Fruit fly (Drosophila melanogaster) whole organism, embryonic: ENCODE measurements around the gene CG12123.

Experiments
- CG10979 ChIP-seq: fragments of 200-800 bp; sonication (Bioruptor generic); optimal IDR thresholded peaks from 2 replicates; lab custom pipeline; 2018; ENCODE audit warnings: missing biosample characterization, mild to moderate bottlenecking, missing genetic modification characterization, moderate library complexity
- CG14710 ChIP-seq: fragments of 200-800 bp; sonication (Bioruptor generic); optimal IDR thresholded peaks from 3 replicates; lab custom pipeline; 2019; ENCODE audit warnings: missing biosample characterization, mild to moderate bottlenecking, missing genetic modification characterization, moderate library complexity
- CG15269 ChIP-seq: fragments of 200-800 bp; sonication (Bioruptor generic); optimal IDR thresholded peaks from 2 replicates; lab custom pipeline; 2018; ENCODE audit warnings: missing biosample characterization, mild to moderate bottlenecking, missing genetic modification characterization, moderate library complexity
- CG15601 ChIP-seq: fragments of 200-800 bp; sonication (Bioruptor generic); optimal IDR thresholded peaks from 3 replicates; lab custom pipeline; 2019; ENCODE audit warnings: missing biosample characterization, mild to moderate bottlenecking, missing genetic modification characterization, moderate library complexity
- CG16813 ChIP-seq: fragments of 200-800 bp; sonication (Bioruptor generic); IDR thresholded peaks from 3 replicates; pipeline ENCODE4 v1.3.6; 2022; ENCODE audit warnings: missing biosample characterization, missing genetic modification characterization; ENCODE audit not compliant: partially characterized antibody
- CG17328 ChIP-seq: fragments of 200-800 bp; sonication (Bioruptor generic); IDR thresholded peaks from 2 replicates; pipeline ENCODE4 v1.3.6; 2022; ENCODE audit warnings: missing biosample characterization, missing genetic modification characterization
- CG2202 ChIP-seq: fragments of 200-800 bp; sonication (Bioruptor generic); optimal IDR thresholded peaks from 2 replicates; lab custom pipeline; 2018; ENCODE audit warnings: missing biosample characterization, mild to moderate bottlenecking, missing genetic modification characterization
- CG2678 ChIP-seq: fragments of 200-800 bp; sonication (Bioruptor generic); optimal IDR thresholded peaks from 3 replicates; lab custom pipeline; 2019; ENCODE audit warnings: missing biosample characterization, mild to moderate bottlenecking, missing genetic modification characterization, moderate library complexity
- CG3065 ChIP-seq: fragments of 200-800 bp; sonication (Bioruptor generic); optimal IDR thresholded peaks from 2 replicates; lab custom pipeline; 2016; ENCODE audit warnings: missing biosample characterization, missing genetic modification characterization
- CG3726 ChIP-seq: fragments of 200-800 bp; sonication (Bioruptor generic); IDR thresholded peaks from 3 replicates; pipeline ENCODE4, ENCODE4 v1.3.6; 2022; ENCODE audit warnings: missing biosample characterization, missing genetic modification characterization
- CG5245 ChIP-seq: fragments of 200-800 bp; sonication (Bioruptor generic); optimal IDR thresholded peaks from 3 replicates; lab custom pipeline; 2016; ENCODE audit warnings: missing biosample characterization, missing genetic modification characterization
- CG6689 ChIP-seq: fragments of 200-800 bp; sonication (Bioruptor generic); IDR thresholded peaks from 2 replicates; pipeline ENCODE4 v1.3.6; 2022; ENCODE audit warnings: missing biosample characterization, missing genetic modification characterization
- CG7271 ChIP-seq: fragments of 200-800 bp; sonication (Bioruptor generic); optimal IDR thresholded peaks from 2 replicates; lab custom pipeline; 2018; ENCODE audit warnings: missing biosample characterization, mild to moderate bottlenecking, missing genetic modification characterization, moderate library complexity
- CG7745 ChIP-seq: fragments of 200-800 bp; sonication (Bioruptor generic); optimal IDR thresholded peaks from 2 replicates; lab custom pipeline; 2018; ENCODE audit warnings: missing biosample characterization, mild to moderate bottlenecking, missing genetic modification characterization, moderate library complexity
- CkIIα-i1 ChIP-seq: fragments of 200-800 bp; sonication (Bioruptor generic); IDR thresholded peaks from 2 replicates; pipeline ENCODE4 v1.3.6; 2022; ENCODE audit warnings: missing biosample characterization, missing genetic modification characterization
- D ChIP-seq, 2 experiments: fragments of 200-800 bp in 1 of 2; fragments of >200 bp in 1 of 2; sonication (Bioruptor generic) in 1 of 2; optimal IDR thresholded peaks; 2 replicates in 1 of 2; 3 replicates in 1 of 2; lab custom pipeline; 2017; ENCODE audit warnings: mild to moderate bottlenecking in 1 of 2, missing biosample characterization in 1 of 2, missing genetic modification characterization in 1 of 2, missing genetic modification reagents in 1 of 2
- D19B ChIP-seq: fragments of 200-800 bp; sonication (Bioruptor generic); optimal IDR thresholded peaks from 2 replicates; lab custom pipeline; 2017; ENCODE audit warnings: missing biosample characterization, mild to moderate bottlenecking, missing genetic modification characterization
- ERR ChIP-seq: fragments of 200-800 bp; sonication (Bioruptor generic); optimal IDR thresholded peaks from 2 replicates; lab custom pipeline; 2016; ENCODE audit warnings: missing biosample characterization, missing genetic modification characterization
- Fer1 ChIP-seq: fragments of 200-800 bp; sonication (Bioruptor generic); optimal IDR thresholded peaks from 2 replicates; lab custom pipeline; 2017; ENCODE audit warnings: missing biosample characterization, mild to moderate bottlenecking, missing genetic modification characterization
- HLHmδ ChIP-seq: fragments of 200-800 bp; sonication (Bioruptor generic); optimal IDR thresholded peaks from 2 replicates; lab custom pipeline; 2018; ENCODE audit warnings: missing biosample characterization, mild to moderate bottlenecking, missing genetic modification characterization, moderate library complexity
- Hand ChIP-seq: fragments of 200-800 bp; sonication (Bioruptor generic); optimal IDR thresholded peaks from 2 replicates; lab custom pipeline; 2017; ENCODE audit warnings: mild to moderate bottlenecking, missing biosample characterization, missing genetic modification reagents, missing genetic modification characterization
- Hmx ChIP-seq: fragments of 200-800 bp; sonication (Bioruptor generic); optimal IDR thresholded peaks from 2 replicates; lab custom pipeline; 2016; ENCODE audit warnings: missing biosample characterization, missing genetic modification characterization
- Kr ChIP-seq: fragments of 200-800 bp; sonication (Bioruptor generic); optimal IDR thresholded peaks from 2 replicates; lab custom pipeline; 2017; ENCODE audit warnings: missing biosample characterization, mild to moderate bottlenecking, missing genetic modification characterization
- Lim3 ChIP-seq: fragments of 200-800 bp; sonication (Bioruptor generic); IDR thresholded peaks from 2 replicates; pipeline ENCODE4 v1.3.6; 2022; ENCODE audit warnings: missing biosample characterization, missing genetic modification characterization
- Max ChIP-seq: fragments of 200-800 bp; sonication (Bioruptor generic); optimal IDR thresholded peaks from 2 replicates; lab custom pipeline; 2016; ENCODE audit warnings: missing biosample characterization, mild to moderate bottlenecking, missing genetic modification characterization
- PHDP ChIP-seq: fragments of 200-800 bp; sonication (Bioruptor generic); optimal IDR thresholded peaks from 3 replicates; lab custom pipeline; 2018; ENCODE audit warnings: missing biosample characterization, mild to moderate bottlenecking, missing genetic modification characterization, moderate library complexity
- Ravus ChIP-seq: fragments of 200-800 bp; sonication (Bioruptor generic); IDR thresholded peaks from 2 replicates; pipeline ENCODE4 v1.3.6; 2022; ENCODE audit warnings: missing biosample characterization, missing genetic modification characterization
- caup ChIP-seq: fragments of 200-800 bp; sonication (Bioruptor generic); optimal IDR thresholded peaks from 3 replicates; lab custom pipeline; 2017; ENCODE audit warnings: missing biosample characterization, mild to moderate bottlenecking, missing genetic modification characterization, moderate library complexity; ENCODE audit not compliant: severe bottlenecking
- ci ChIP-seq: fragments of 200-800 bp; sonication (Bioruptor generic); IDR thresholded peaks from 3 replicates; pipeline ENCODE4 v1.3.6; 2022; ENCODE audit warnings: missing biosample characterization, missing genetic modification characterization
- corto ChIP-seq: fragments of 200-800 bp; sonication (Bioruptor generic); optimal IDR thresholded peaks from 2 replicates; lab custom pipeline; 2016; ENCODE audit warnings: missing biosample characterization, mild to moderate bottlenecking, missing genetic modification characterization, moderate library complexity
- emc ChIP-seq: fragments of 200-800 bp; sonication (Bioruptor generic); optimal IDR thresholded peaks from 2 replicates; lab custom pipeline; 2016; ENCODE audit warnings: missing biosample characterization, missing genetic modification characterization
- eyg ChIP-seq: fragments of 200-800 bp; sonication (Bioruptor generic); optimal IDR thresholded peaks from 3 replicates; lab custom pipeline; 2016; ENCODE audit warnings: missing biosample characterization, missing genetic modification characterization
- hth ChIP-seq: fragments of >200 bp; optimal IDR thresholded peaks from 2 replicates; lab custom pipeline; 2017; ENCODE audit warnings: inconsistent platforms
- lab ChIP-seq: fragments of 200-800 bp; sonication (Bioruptor generic); optimal IDR thresholded peaks from 3 replicates; lab custom pipeline; 2017; ENCODE audit warnings: missing biosample characterization, missing genetic modification characterization, mild to moderate bottlenecking, moderate library complexity, missing genetic modification reagents
- lov ChIP-seq, 2 experiments: fragments of 200-800 bp in 1 of 2; fragments of >200 bp in 1 of 2; sonication (Bioruptor generic) in 1 of 2; IDR thresholded peaks in 1 of 2; optimal IDR thresholded peaks in 1 of 2; 2 replicates in 1 of 2; 3 replicates in 1 of 2; pipeline versions ENCODE4 v1.3.6 to Lab custom; 2017 to 2022; ENCODE audit warnings: missing biosample characterization in 1 of 2, missing genetic modification characterization in 1 of 2
- luna ChIP-seq: fragments of 200-800 bp; sonication (Bioruptor generic); optimal IDR thresholded peaks from 2 replicates; lab custom pipeline; 2016; ENCODE audit warnings: missing biosample characterization, missing genetic modification characterization
- mirr ChIP-seq: fragments of 200-800 bp; sonication (Bioruptor generic); optimal IDR thresholded peaks from 3 replicates; lab custom pipeline; 2018; ENCODE audit warnings: missing biosample characterization, mild to moderate bottlenecking, missing genetic modification characterization
- nerfin-2 ChIP-seq: fragments of 200-800 bp; sonication (Bioruptor generic); IDR thresholded peaks from 2 replicates; pipeline ENCODE4 v1.3.6; 2022; ENCODE audit warnings: missing biosample characterization, missing genetic modification characterization; ENCODE audit not compliant: partially characterized antibody
- odd ChIP-seq: fragments of 200-800 bp; sonication (Bioruptor generic); optimal IDR thresholded peaks from 2 replicates; lab custom pipeline; 2017; ENCODE audit warnings: missing biosample characterization, mild to moderate bottlenecking, missing genetic modification characterization
- pita ChIP-seq: fragments of 200-800 bp; sonication (Bioruptor generic); optimal IDR thresholded peaks from 2 replicates; lab custom pipeline; 2017; ENCODE audit warnings: missing biosample characterization, mild to moderate bottlenecking, missing genetic modification characterization
- sens-2 ChIP-seq: fragments of 200-800 bp; sonication (Bioruptor generic); IDR thresholded peaks from 2 replicates; pipeline ENCODE4 v1.3.6; 2022; ENCODE audit warnings: missing biosample characterization, missing genetic modification characterization
- slbo ChIP-seq: fragments of 200-800 bp; sonication (Bioruptor generic); IDR thresholded peaks from 2 replicates; pipeline ENCODE4 v1.3.6; 2022; ENCODE audit warnings: missing biosample characterization, missing genetic modification characterization
- trem ChIP-seq: fragments of 200-800 bp; optimal IDR thresholded peaks from 3 replicates; lab custom pipeline; 2019; ENCODE audit warnings: missing biosample characterization, mild to moderate bottlenecking, missing genetic modification characterization, moderate library complexity
- twi ChIP-seq: fragments of 200-800 bp; optimal IDR thresholded peaks from 2 replicates; lab custom pipeline; 2019; ENCODE audit warnings: missing biosample characterization, mild to moderate bottlenecking, missing genetic modification characterization, moderate library complexity
- usp ChIP-seq: fragments of >200 bp; optimal IDR thresholded peaks from 2 replicates; lab custom pipeline; 2017; ENCODE audit warnings: missing biosample characterization, missing genetic modification characterization

Gene CG12123

DNA sequence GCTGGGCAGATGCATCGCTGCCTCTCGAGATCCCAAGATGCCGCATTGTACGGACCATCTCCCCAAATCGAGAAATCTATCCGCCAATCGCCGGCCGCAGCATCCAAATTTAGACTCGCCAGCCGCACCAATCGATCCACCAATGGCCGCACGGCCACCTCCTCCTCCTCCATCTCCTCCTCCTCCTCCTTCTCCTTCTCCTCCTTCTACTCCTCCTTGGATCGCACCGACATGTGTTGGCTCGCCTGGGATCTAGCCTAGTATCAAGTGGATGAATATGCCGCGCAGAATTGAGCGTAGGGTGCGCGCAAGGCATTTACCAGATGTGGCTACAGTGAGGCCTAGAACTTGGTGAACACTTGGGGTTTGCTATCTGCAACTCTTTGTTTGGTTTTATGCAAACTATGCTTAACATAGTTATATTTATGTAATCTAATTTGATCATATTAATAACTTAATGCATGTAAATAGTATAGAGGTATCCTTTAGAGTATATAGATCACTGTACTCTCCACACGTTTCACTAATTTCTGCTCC, 12.9 kb upstream of the CG12123 start, which contains the start of gene org-1 (continued):
- peak; percentile 94 for TF ChIP-seq PHDP
- no peak for TF ChIP-seq pita (GFP tag; lab: Kevin White, UChicago)
- TF ChIP-seq D (optimal IDR thresholded peaks at IDR 0.05; lab: Kevin White, UChicago): no peak
- TF ChIP-seq D (GFP tag; optimal IDR thresholded peaks at IDR 0.05; lab: Kevin White, UChicago): peak; percentile 96
- peak; percentile 76; the same call in 1 of the 2 replicates for TF ChIP-seq CkIIα-i1
- TF ChIP-seq HLHmδ (GFP tag; lab: Kevin White, UChicago): peak; percentile 7
- no peak for TF ChIP-seq usp (GFP tag; lab: Kevin White, UChicago)
- peak; percentile 97 for TF ChIP-seq CG10979
- TF ChIP-seq CG7745 (tag; lab: Kevin White, UChicago): peak; percentile 83
- TF ChIP-seq CG14710: peak; percentile 95
- TF ChIP-seq Hmx (GFP tag; lab: Kevin White, UChicago): peak; percentile 51
- TF ChIP-seq lab: peak; percentile 94
- peak; percentile 90 for TF ChIP-seq Lim3 (GFP tag; lab: Robert Waterston, UW)
- peak; percentile 94 for TF ChIP-seq CG15601
- peak; percentile 98 for TF ChIP-seq CG17328 (GFP tag; lab: Robert Waterston, UW)
- TF ChIP-seq twi: peak; percentile 97
- TF ChIP-seq luna: peak; percentile 12
- peak; percentile 98 for TF ChIP-seq CG6689 (GFP tag; lab: Robert Waterston, UW)
- peak; percentile 21 for TF ChIP-seq eyg (GFP tag; lab: Kevin White, UChicago)
- peak; percentile 73 for TF ChIP-seq D19B (GFP tag; lab: Kevin White, UChicago)
- peak; percentile 73 for TF ChIP-seq Hand (GFP tag; lab: Kevin White, UChicago)
- peak; percentile 66 for TF ChIP-seq emc (GFP tag; lab: Kevin White, UChicago)
- TF ChIP-seq CG15269 (tag; lab: Kevin White, UChicago): peak; percentile 95
- TF ChIP-seq CG2202 (tag; lab: Kevin White, UChicago): peak; percentile 90
- peak; percentile 97 for TF ChIP-seq sens-2
- peak; percentile 93 for TF ChIP-seq Ravus (GFP tag; lab: Robert Waterston, UW)
- peak; percentile 80 for TF ChIP-seq odd (GFP tag; lab: Kevin White, UChicago)
- peak; percentile 97 for TF ChIP-seq slbo (GFP tag; lab: Robert Waterston, UW)
- peak; percentile 87 for TF ChIP-seq Fer1 (GFP tag; lab: Kevin White, UChicago)
- TF ChIP-seq CG3726 (GFP tag; lab: Robert Waterston, UW): peak; percentile 96
- peak; percentile 89 for TF ChIP-seq caup (GFP tag; lab: Kevin White, UChicago)
- TF ChIP-seq Kr: peak; percentile 48
- TF ChIP-seq CG5245 (GFP tag; lab: Kevin White, UChicago): peak; percentile 97
- peak; percentile 95 for TF ChIP-seq CG2678 (tag; lab: Kevin White, UChicago)
- TF ChIP-seq CG7271: peak; percentile 79
- no peak for TF ChIP-seq corto (GFP tag; lab: Kevin White, UChicago)
- TF ChIP-seq trem (tag; lab: Kevin White, UChicago): peak; percentile 94
- no peak for TF ChIP-seq lov (optimal IDR thresholded peaks at IDR 0.05; lab: Kevin White, UChicago)
- peak; percentile 99 for TF ChIP-seq lov (GFP tag; IDR thresholded peaks at IDR 0.05; lab: Robert Waterston, UW)
- no peak for TF ChIP-seq hth (lab: Kevin White, UChicago)
- TF ChIP-seq CG3065 (GFP tag; lab: Kevin White, UChicago): peak; percentile 89
- TF ChIP-seq Max: peak; percentile 80
- TF ChIP-seq CG16813: no peak
- peak; percentile 78 for TF ChIP-seq mirr (GFP tag; lab: Kevin White, UChicago)
- TF ChIP-seq ERR (GFP tag; lab: Kevin White, UChicago): peak; percentile 58
- no peak for TF ChIP-seq nerfin-2 (GFP tag; lab: Robert Waterston, UW)
- peak; percentile 98 for TF ChIP-seq ci
